Worm (Caenorhabditis elegans): ENCODE data around the gene glna-2.

The glna-2 gene

ce11 chrII:8020580-8021044 lies 12.2 kb downstream of the glna-2 start (continued):
- TF ChIP-seq mel-28 (tag; optimal IDR thresholded peaks at IDR 0.05; ENCODE audit: borderline replicate concordance) (no peak), B0019.2 (GFP tag; conservative IDR thresholded peaks at IDR 0.05) (no peak), Y79H2A.3 (GFP tag; conservative IDR thresholded peaks at IDR 0.05) (peak; percentile 84), hrde-1 (tag; optimal IDR thresholded peaks at IDR 0.05; ENCODE audit: borderline replicate concordance) (no peak), sdz-38 (tag; optimal IDR thresholded peaks at IDR 0.05) (no peak), K11D2.4 (GFP tag; IDR thresholded peaks at IDR 0.05) (no peak), Y95B8A.8 (GFP tag; IDR thresholded peaks at IDR 0.05) (peak; percentile 68; the same call in 1 of the 2 replicates), ekl-4 (GFP tag; IDR thresholded peaks at IDR 0.05) (no peak; the same call in 1 of the 2 replicates), ztf-26 (tag; optimal IDR thresholded peaks at IDR 0.05) (peak; percentile 55), ztf-18 (tag; optimal IDR thresholded peaks at IDR 0.05) (no peak), athp-1 (tag; optimal IDR thresholded peaks at IDR 0.05) (peak; percentile 60), madf-6 (GFP tag; IDR thresholded peaks at IDR 0.05) (peak; percentile 49), die-1 (tag; optimal IDR thresholded peaks at IDR 0.05) (peak; percentile 22), ztf-28 (GFP tag; IDR thresholded peaks at IDR 0.05) (no peak), ceh-40 (GFP tag; IDR thresholded peaks at IDR 0.05) (peak; percentile 57; the same call in 1 of the 2 replicates), F33H1.4 (GFP tag; IDR thresholded peaks at IDR 0.05) (no peak), mes-4 (tag; optimal IDR thresholded peaks at IDR 0.05) (no peak), madf-10 (tag; optimal IDR thresholded peaks at IDR 0.05) (no peak), nfya-1 (tag; optimal IDR thresholded peaks at IDR 0.05; ENCODE audit: borderline replicate concordance, insufficient read depth) (no peak), ama-1 (optimal IDR thresholded peaks at IDR 0.05) (no peak), ama-1 (GFP tag; optimal IDR thresholded peaks at IDR 0.05) (no peak), Y53F4B.3 (GFP tag; IDR thresholded peaks at IDR 0.05) (no peak), ceh-100 (GFP tag; IDR thresholded peaks at IDR 0.05) (no peak; the same call in 1 of the 2 replicates), snpc-1.1 (tag; optimal IDR thresholded peaks at IDR 0.05; ENCODE audit: insufficient read depth) (no peak), attf-6 (GFP tag; IDR thresholded peaks at IDR 0.05) (peak; percentile 56; the same call in 1 of the 2 replicates), dpl-1 (GFP tag; optimal IDR thresholded peaks at IDR 0.05) (no peak), attf-3 (GFP tag; conservative IDR thresholded peaks at IDR 0.05) (no peak), ztf-3 (GFP tag; optimal IDR thresholded peaks at IDR 0.05) (peak; percentile 5), B0336.3 (GFP tag; IDR thresholded peaks at IDR 0.05) (peak; percentile 84), snpc-1.3 (tag; optimal IDR thresholded peaks at IDR 0.05; ENCODE audit: insufficient read depth) (peak; percentile 20), nfya-2 (GFP tag; IDR thresholded peaks at IDR 0.05) (no peak), snpc-4 (GFP tag; optimal IDR thresholded peaks at IDR 0.05) (no peak), snpc-4 (tag; optimal IDR thresholded peaks at IDR 0.05) (no peak), lin-35 (GFP tag; optimal IDR thresholded peaks at IDR 0.05) (no peak), dpff-1 (tag; optimal IDR thresholded peaks at IDR 0.05) (no peak), F39B2.1 (GFP tag; IDR thresholded peaks at IDR 0.05) (peak; percentile 28; the same call in 1 of the 2 replicates), sptf-2 (GFP tag; optimal IDR thresholded peaks at IDR 0.05) (no peak), mcd-1 (GFP tag; IDR thresholded peaks at IDR 0.05) (0 out of 2 replicates have a peak, but pooled peaks have one; percentile 21), F57A8.1 (GFP tag; optimal IDR thresholded peaks at IDR 0.05) (no peak), ztf-22 (GFP tag; optimal IDR thresholded peaks at IDR 0.05) (peak; percentile 51), nhr-120 (GFP tag; IDR thresholded peaks at IDR 0.05) (no peak), sea-2 (GFP tag; IDR thresholded peaks at IDR 0.05) (no peak), aptf-2 (GFP tag; conservative IDR thresholded peaks at IDR 0.05) (no peak), nfyb-1 (GFP tag; IDR thresholded peaks at IDR 0.05) (peak; percentile 71), bed-2 (GFP tag; IDR thresholded peaks at IDR 0.05) (no peak), rpc-1 (optimal IDR thresholded peaks at IDR 0.05) (no peak), rpc-1 (tag; optimal IDR thresholded peaks at IDR 0.05) (no peak), repo-1 (tag; optimal IDR thresholded peaks at IDR 0.05) (peak; percentile 42), F52B5.7 (tag; optimal IDR thresholded peaks at IDR 0.05) (peak; percentile 52)

Measured in whole organism, young adult.